Worm (Caenorhabditis elegans) whole organism, late embryonic: ENCODE measurements around the gene nhr-38.

Experiments used
- C08G9.2 ChIP-seq: sonication (generic microtip); optimal IDR thresholded peaks from 2 replicates; lab custom pipeline; 2016; ENCODE audit warnings: mild to moderate bottlenecking, missing genetic modification characterization, moderate library complexity, missing compliant biosample characterization
- F13H6.1 ChIP-seq: sonication (generic microtip); optimal IDR thresholded peaks from 2 replicates; lab custom pipeline; 2016; ENCODE audit warnings: missing genetic modification characterization, missing compliant biosample characterization
- T23F11.4 ChIP-seq: fragments of 200-800 bp; sonication (Bioruptor generic); optimal IDR thresholded peaks from 2 replicates; lab custom pipeline; 2018; ENCODE audit warnings: mild to moderate bottlenecking, missing genetic modification characterization, missing compliant biosample characterization
- Y22D7AL.16 ChIP-seq: sonication (generic microtip); optimal IDR thresholded peaks from 2 replicates; lab custom pipeline; 2016; ENCODE audit warnings: missing genetic modification characterization, missing compliant biosample characterization
- ahr-1 ChIP-seq: sonication (generic microtip); optimal IDR thresholded peaks from 2 replicates; lab custom pipeline; 2016; ENCODE audit warnings: missing genetic modification characterization, missing compliant biosample characterization
- ama-1 ChIP-seq: fragments of 150-350 bp; optimal IDR thresholded peaks from 2 replicates; lab custom pipeline; 2014
- ceh-18 ChIP-seq: sonication (generic microtip); optimal IDR thresholded peaks from 2 replicates; lab custom pipeline; 2016; ENCODE audit warnings: missing genetic modification characterization, missing compliant biosample characterization
- ceh-30 ChIP-seq: fragments of 150-350 bp; optimal IDR thresholded peaks from 2 replicates; lab custom pipeline; 2014; ENCODE audit warnings: missing biosample characterization, missing genetic modification characterization
- ceh-31 ChIP-seq: sonication (generic microtip); optimal IDR thresholded peaks from 2 replicates; lab custom pipeline; 2016; ENCODE audit warnings: missing genetic modification characterization, missing compliant biosample characterization
- ceh-34 ChIP-seq: sonication (generic microtip); optimal IDR thresholded peaks from 2 replicates; lab custom pipeline; 2016; ENCODE audit warnings: mild to moderate bottlenecking, missing genetic modification characterization, missing compliant biosample characterization
- ceh-45 ChIP-seq: fragments of 200-800 bp; sonication (Bioruptor generic); IDR thresholded peaks from 2 replicates; pipeline ENCODE4 v1.3.6; 2022; ENCODE audit warnings: missing genetic modification reagents, missing genetic modification characterization, missing compliant biosample characterization
- ceh-48 ChIP-seq: sonication (generic microtip); optimal IDR thresholded peaks from 2 replicates; lab custom pipeline; 2016; ENCODE audit warnings: missing genetic modification characterization, inconsistent platforms, missing compliant biosample characterization
- ceh-6 ChIP-seq: fragments of 200-800 bp; sonication (Bioruptor generic); optimal IDR thresholded peaks from 2 replicates; lab custom pipeline; 2018; ENCODE audit warnings: mild to moderate bottlenecking, missing genetic modification characterization, missing compliant biosample characterization
- dmd-4 ChIP-seq: sonication (generic microtip); optimal IDR thresholded peaks from 2 replicates; lab custom pipeline; 2016; ENCODE audit warnings: borderline replicate concordance, missing genetic modification characterization, missing compliant biosample characterization
- elt-2 ChIP-seq: sonication (generic microtip); optimal IDR thresholded peaks from 2 replicates; lab custom pipeline; 2016; ENCODE audit warnings: missing genetic modification reagents, missing genetic modification characterization, missing compliant biosample characterization
- elt-4 ChIP-seq: sonication (generic microtip); optimal IDR thresholded peaks from 2 replicates; lab custom pipeline; 2016; ENCODE audit warnings: missing genetic modification characterization, missing compliant biosample characterization
- eyg-1 ChIP-seq: sonication (generic microtip); optimal IDR thresholded peaks from 2 replicates; lab custom pipeline; 2016; ENCODE audit warnings: missing genotype, missing genetic modification characterization, missing compliant biosample characterization
- fkh-10 ChIP-seq: fragments of 150-350 bp; optimal IDR thresholded peaks from 2 replicates; lab custom pipeline; 2014; ENCODE audit warnings: missing biosample characterization, missing genetic modification reagents, missing genetic modification characterization
- gmeb-2 ChIP-seq: sonication (generic microtip); optimal IDR thresholded peaks from 2 replicates; lab custom pipeline; 2016; ENCODE audit warnings: missing genetic modification characterization, inconsistent platforms, missing compliant biosample characterization
- hlh-30 ChIP-seq: sonication (generic microtip); optimal IDR thresholded peaks from 2 replicates; lab custom pipeline; 2017; ENCODE audit warnings: antibody characterized with exemption, missing genetic modification characterization, missing compliant biosample characterization; ENCODE audit not compliant: insufficient read depth
- hlh-6 ChIP-seq: sonication (generic microtip); optimal IDR thresholded peaks from 2 replicates; lab custom pipeline; 2016; ENCODE audit warnings: missing genotype, missing genetic modification characterization, missing compliant biosample characterization
- nfya-1 ChIP-seq: sonication (generic microtip); optimal IDR thresholded peaks from 2 replicates; lab custom pipeline; 2017; ENCODE audit warnings: missing genetic modification characterization, mild to moderate bottlenecking, missing compliant biosample characterization, antibody characterized with exemption, moderate library complexity
- nhr-11 ChIP-seq: fragments of 150-350 bp; optimal IDR thresholded peaks from 2 replicates; lab custom pipeline; 2014; ENCODE audit warnings: missing biosample characterization, missing genetic modification characterization
- pax-1 ChIP-seq: fragments of 150-350 bp; optimal IDR thresholded peaks from 2 replicates; lab custom pipeline; 2014; ENCODE audit warnings: missing biosample characterization, missing genetic modification characterization
- sdc-2 ChIP-seq: sonication (generic microtip); optimal IDR thresholded peaks from 2 replicates; lab custom pipeline; 2016; ENCODE audit warnings: missing genotype, missing genetic modification characterization, missing compliant biosample characterization
- sox-4 ChIP-seq: sonication (generic microtip); optimal IDR thresholded peaks from 2 replicates; lab custom pipeline; 2017; ENCODE audit warnings: mild to moderate bottlenecking, missing genetic modification characterization, inconsistent platforms, missing compliant biosample characterization
- syd-9 ChIP-seq: sonication (generic microtip); optimal IDR thresholded peaks from 2 replicates; lab custom pipeline; 2016; ENCODE audit warnings: mild to moderate bottlenecking, missing genetic modification characterization, moderate library complexity, missing compliant biosample characterization
- tbx-7 ChIP-seq: sonication (generic microtip); optimal IDR thresholded peaks from 2 replicates; lab custom pipeline; 2016; ENCODE audit warnings: missing genotype, missing genetic modification characterization, missing compliant biosample characterization
- unc-42 ChIP-seq: sonication (generic microtip); optimal IDR thresholded peaks from 2 replicates; lab custom pipeline; 2016; ENCODE audit warnings: missing genotype, missing genetic modification characterization, missing compliant biosample characterization
- unc-86 ChIP-seq: sonication (generic microtip); optimal IDR thresholded peaks from 2 replicates; lab custom pipeline; 2016; ENCODE audit warnings: missing genetic modification characterization, missing compliant biosample characterization
- zip-5 ChIP-seq: sonication (generic microtip); optimal IDR thresholded peaks from 2 replicates; lab custom pipeline; 2016; ENCODE audit warnings: missing genetic modification characterization, missing compliant biosample characterization

nhr-38 gene

ce11 chrIV:9676535-9676934 is 33.5 kb upstream of the nhr-38 start:
- TF ChIP-seq ahr-1 (tag; lab: Kevin White, UChicago) = no peak
- no peak for TF ChIP-seq nhr-11 (tag; lab: Kevin White, UChicago)
- TF ChIP-seq dmd-4 (tag; lab: Kevin White, UChicago) = no peak
- TF ChIP-seq elt-2 (tag; lab: Kevin White, UChicago) = peak; percentile 34
- TF ChIP-seq ceh-45 (GFP tag; lab: Robert Waterston, UW) = no peak

- no peak for TF ChIP-seq hlh-6 (tag; lab: Kevin White, UChicago)
- TF ChIP-seq zip-5 (tag; lab: Kevin White, UChicago) = no peak
- TF ChIP-seq ahr-1 (tag; lab: Kevin White, UChicago) = no peak
- TF ChIP-seq eyg-1 (tag; lab: Kevin White, UChicago) = no peak
- TF ChIP-seq C08G9.2 (tag; lab: Kevin White, UChicago) = no peak
- TF ChIP-seq ceh-48 = no peak
- TF ChIP-seq elt-2 (tag; lab: Kevin White, UChicago) = peak; percentile 71
- TF ChIP-seq nfya-1 (tag; lab: Kevin White, UChicago) = no peak
- peak; percentile 45 for TF ChIP-seq hlh-30 (tag; lab: Kevin White, UChicago)
- no peak for TF ChIP-seq pax-1
- TF ChIP-seq T23F11.4 = no peak
- TF ChIP-seq ceh-18 = peak; percentile 7
- no peak for TF ChIP-seq ceh-6 (GFP tag; lab: Kevin White, UChicago)
- no peak for TF ChIP-seq syd-9 (tag; lab: Kevin White, UChicago)
- peak; percentile 53 for TF ChIP-seq ceh-31 (tag; lab: Kevin White, UChicago)
- no peak for TF ChIP-seq ceh-34 (tag; lab: Kevin White, UChicago)
- no peak for TF ChIP-seq sox-4 (tag; lab: Kevin White, UChicago)
- peak; percentile 88 for TF ChIP-seq unc-42 (tag; lab: Kevin White, UChicago)
These were observed 32.6 kb upstream of the nhr-38 start for ce11 chrIV:9677226-9677992.

- TF ChIP-seq gmeb-2 (tag; lab: Kevin White, UChicago) (no peak), C08G9.2 (tag; lab: Kevin White, UChicago) (no peak), fkh-10 (no peak)
These were observed 32.0 kb upstream of the nhr-38 start for ce11 chrIV:9678007-9678406.

- no peak for TF ChIP-seq ceh-30 (tag; lab: Kevin White, UChicago)
- TF ChIP-seq elt-2 (tag; lab: Kevin White, UChicago) = peak; percentile 86
- TF ChIP-seq, all 69 proteins: peak for 1
These were observed 30.7 kb upstream of the nhr-38 start for ce11 chrIV:9679296-9679695.

- TF ChIP-seq dmd-4 (tag; lab: Kevin White, UChicago) (no peak), sdc-2 (tag; lab: Kevin White, UChicago) (no peak), ama-1 (lab: Kevin White, UChicago) (no peak), hlh-30 (tag; lab: Kevin White, UChicago) (no peak), eyg-1 (tag; lab: Kevin White, UChicago) (no peak), fkh-10 (no peak), Y22D7AL.16 (tag; lab: Kevin White, UChicago) (no peak), F13H6.1 (tag; lab: Kevin White, UChicago) (no peak), elt-4 (tag; lab: Kevin White, UChicago) (no peak), tbx-7 (tag; lab: Kevin White, UChicago) (no peak), unc-42 (tag; lab: Kevin White, UChicago) (no peak), unc-86 (tag; lab: Kevin White, UChicago) (no peak), ceh-6 (GFP tag; lab: Kevin White, UChicago) (no peak), zip-5 (tag; lab: Kevin White, UChicago) (no peak)
These were observed 29.1 kb upstream of the nhr-38 start, which contains the start of gene ins-8 for ce11 chrIV:9680841-9681240. Gene ins-8, minus strand, starts transcription at chrIV:9680941.
